Worm (Caenorhabditis elegans) whole organism, L3 larva: ENCODE measurements around the gene ceph-41.

Experiments
- aly-2 ChIP-seq: fragments of 150-350 bp; optimal IDR thresholded peaks from 2 replicates; lab custom pipeline; 2014; ENCODE audit warnings: missing biosample characterization, missing genetic modification characterization
- ceh-28 ChIP-seq: fragments of 150-350 bp; optimal IDR thresholded peaks from 2 replicates; lab custom pipeline; 2014; ENCODE audit warnings: missing biosample characterization, missing genetic modification reagents, missing genetic modification characterization
- daf-12 ChIP-seq: fragments of 150-350 bp; optimal IDR thresholded peaks from 2 replicates; lab custom pipeline; 2014; ENCODE audit warnings: missing biosample characterization, missing genetic modification reagents, missing genetic modification characterization
- elt-3 ChIP-seq, 3 experiments: fragments of 150-350 bp in 1 of 3; sonication (generic microtip) in 2 of 3; optimal IDR thresholded peaks; 2 replicates in 2 of 3; 4 replicates in 1 of 3; lab custom pipeline; 2014 to 2017; ENCODE audit warnings: missing biosample characterization in 3 of 3, missing genetic modification characterization in 3 of 3
- fkh-10 ChIP-seq: sonication (generic microtip); optimal IDR thresholded peaks from 2 replicates; lab custom pipeline; 2017; ENCODE audit warnings: missing biosample characterization, missing genetic modification reagents, missing genetic modification characterization
- fkh-2 ChIP-seq: fragments of 150-350 bp; optimal IDR thresholded peaks from 2 replicates; lab custom pipeline; 2014; ENCODE audit warnings: missing biosample characterization, missing genetic modification reagents, missing genetic modification characterization
- nhr-11 ChIP-seq: fragments of 150-350 bp; optimal IDR thresholded peaks from 2 replicates; lab custom pipeline; 2014; ENCODE audit warnings: missing biosample characterization, missing genetic modification characterization
- nhr-237 ChIP-seq: fragments of 150-350 bp; optimal IDR thresholded peaks from 2 replicates; lab custom pipeline; 2014; ENCODE audit warnings: missing biosample characterization, missing genetic modification characterization
- nhr-76 ChIP-seq: fragments of 150-350 bp; sonication (generic microtip); optimal IDR thresholded peaks from 5 replicates; lab custom pipeline; 2014; ENCODE audit warnings: missing biosample characterization, missing genetic modification characterization
- nhr-77 ChIP-seq: fragments of 150-350 bp; optimal IDR thresholded peaks from 2 replicates; lab custom pipeline; 2014; ENCODE audit warnings: missing biosample characterization, missing genetic modification characterization
- pha-4 ChIP-seq: fragments of 150-350 bp; optimal IDR thresholded peaks from 2 replicates; lab custom pipeline; 2014; ENCODE audit warnings: missing biosample characterization, missing genetic modification reagents, missing genetic modification characterization
- skn-1 ChIP-seq: fragments of 150-350 bp; optimal IDR thresholded peaks from 2 replicates; lab custom pipeline; 2014; ENCODE audit warnings: missing biosample characterization, missing genetic modification characterization
- snpc-4 ChIP-seq: fragments of 150-350 bp; optimal IDR thresholded peaks from 2 replicates; lab custom pipeline; 2014; ENCODE audit warnings: missing biosample characterization, missing genetic modification characterization

DNA sequence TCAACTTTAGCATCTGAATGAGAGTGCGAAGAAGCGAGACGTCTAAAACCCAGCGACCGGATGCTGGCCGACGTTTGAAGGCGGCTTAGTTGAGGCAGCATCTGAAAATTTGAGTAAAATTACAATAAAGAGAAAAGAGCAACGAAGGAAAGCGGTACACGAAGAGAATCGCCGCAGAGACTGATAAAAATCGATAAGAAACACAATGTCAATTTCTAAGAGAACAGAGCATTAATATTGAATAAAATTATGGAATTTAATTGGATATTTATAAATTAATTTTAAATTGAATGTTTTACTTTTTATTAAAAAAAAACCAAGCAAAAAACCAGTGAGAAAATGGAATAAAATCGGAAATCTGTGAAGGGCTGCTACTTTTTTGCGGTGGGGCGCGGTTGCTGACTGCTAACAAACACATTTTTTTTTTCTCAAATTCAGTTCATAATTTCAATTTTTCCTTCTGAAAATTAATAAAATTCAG, 3.2 kb downstream of the ceph-41 start, which contains the start of the genes ndub-11 and moc-3:
- TF ChIP-seq elt-3 (tag; optimal IDR thresholded peaks at IDR 0.05; lab: Kevin White, UChicago) (no peak), fkh-10 (GFP tag; lab: Kevin White, UChicago) (no peak), skn-1 (tag; lab: Kevin White, UChicago) (no peak), pha-4 (no peak), ceh-28 (tag; lab: Kevin White, UChicago) (no peak), nhr-77 (tag; lab: Kevin White, UChicago) (no peak), nhr-76 (tag; lab: Kevin White, UChicago) (no peak), snpc-4 (peak; percentile 12), daf-12 (no peak), nhr-237 (tag; lab: Kevin White, UChicago) (no peak), fkh-2 (no peak), nhr-11 (tag; lab: Kevin White, UChicago) (no peak), aly-2 (tag; lab: Kevin White, UChicago) (no peak)
